Worm (Caenorhabditis elegans): Measurements from ENCODE around the gene oac-46.

oac-46 gene

DNA sequence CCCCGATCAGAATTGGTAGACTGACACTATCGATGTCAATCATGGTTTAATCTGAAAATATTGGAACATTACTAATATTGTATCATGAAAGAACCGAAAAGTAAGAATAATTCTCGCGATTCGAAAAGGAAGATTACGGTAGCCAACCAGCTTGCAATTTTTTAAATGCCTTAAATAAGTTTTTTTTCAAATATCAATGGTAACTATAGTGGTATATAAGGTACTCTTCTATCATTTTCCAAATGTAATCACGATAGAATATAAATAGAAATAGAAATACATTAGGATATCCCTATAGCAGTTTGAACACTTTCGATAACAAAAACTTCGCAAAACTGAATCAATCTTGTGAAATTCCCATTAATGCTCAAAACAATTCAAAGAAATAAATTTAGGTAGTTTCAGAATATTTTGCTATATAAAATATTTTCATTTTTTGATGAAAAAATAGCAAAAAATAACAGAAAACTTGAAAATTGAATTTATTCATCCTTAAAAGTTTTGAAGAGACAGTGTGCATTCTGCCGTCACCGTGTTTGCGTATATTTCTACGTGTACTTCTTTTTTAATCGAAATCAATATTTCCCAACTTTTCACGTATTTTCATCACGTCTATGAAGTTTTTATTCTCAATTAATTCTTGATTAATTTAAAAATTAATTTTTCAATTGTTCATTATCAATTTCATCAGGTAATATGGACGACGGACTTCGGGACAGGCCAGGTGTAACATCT lies 41.0 kb downstream of the oac-46 start, which contains the start of the genes F46C5.9 and rer-1 (continued):
- TF ChIP-seq madf-5 (GFP tag; IDR thresholded peaks at IDR 0.05): no peak
- TF ChIP-seq cey-2 (tag; optimal IDR thresholded peaks at IDR 0.05; ENCODE audit: borderline replicate concordance, insufficient read depth): no peak
- no peak for TF ChIP-seq php-3 (GFP tag; IDR thresholded peaks at IDR 0.05)
- TF ChIP-seq nhr-42 (GFP tag; IDR thresholded peaks at IDR 0.05): no peak
- TF ChIP-seq ceh-62 (tag; optimal IDR thresholded peaks at IDR 0.05): no peak
- TF ChIP-seq aha-1 (tag): peak; percentile 55
- TF ChIP-seq egl-43 (GFP tag; IDR thresholded peaks at IDR 0.05): no peak
- peak; percentile 32 for TF ChIP-seq rbr-2 (tag; optimal IDR thresholded peaks at IDR 0.05)
- TF ChIP-seq attf-4 (tag; optimal IDR thresholded peaks at IDR 0.05): no peak
- no peak for TF ChIP-seq lir-3 (tag; optimal IDR thresholded peaks at IDR 0.05)
- TF ChIP-seq F10B5.3 (tag; optimal IDR thresholded peaks at IDR 0.05): no peak
- TF ChIP-seq ceh-28 (tag; optimal IDR thresholded peaks at IDR 0.05): no peak
- no peak for TF ChIP-seq sdz-12 (GFP tag; optimal IDR thresholded peaks at IDR 0.05)
- TF ChIP-seq nhr-102 (tag; optimal IDR thresholded peaks at IDR 0.05): no peak
- peak in 1 of 2 experiments; percentile 7 for TF ChIP-seq hif-1 (tag; optimal IDR thresholded peaks at IDR 0.05)

- TF ChIP-seq aha-1 (tag) (peak; percentile 23), Y48G9A.11 (GFP tag; IDR thresholded peaks at IDR 0.05) (no peak), Y5F2A.4 (GFP tag; optimal IDR thresholded peaks at IDR 0.05) (no peak), pqm-1 (tag; optimal IDR thresholded peaks at IDR 0.05) (no peak)
Observed at ce11 chrII:8808482-8808881, 43.4 kb downstream of the oac-46 start, which contains the start of gene F07H5.10. TSS of gene F07H5.10 (minus strand) at chrII:8808582.

ce11 chrII:8806921-8807320 lies 45.0 kb downstream of the oac-46 start, which contains the start of gene pho-13:
TSS of gene pho-13 (minus strand) at chrII:8807021.
- TF ChIP-seq ZK337.2 (GFP tag; IDR thresholded peaks at IDR 0.05) (no peak), pqm-1 (tag; optimal IDR thresholded peaks at IDR 0.05) (peak; percentile 18)

- TF ChIP-seq unc-130 (GFP tag; optimal IDR thresholded peaks at IDR 0.05) (no peak), dmd-9 (GFP tag; IDR thresholded peaks at IDR 0.05) (no peak), fkh-10 (GFP tag; optimal IDR thresholded peaks at IDR 0.05) (no peak), egl-27 (tag; optimal IDR thresholded peaks at IDR 0.05) (no peak), dmd-8 (GFP tag; IDR thresholded peaks at IDR 0.05) (no peak), pqm-1 (tag; optimal IDR thresholded peaks at IDR 0.05) (no peak), ztf-11 (tag; optimal IDR thresholded peaks at IDR 0.05) (no peak)
Observed at ce11 chrII:8800830-8801229, 51.1 kb downstream of the oac-46 start, which contains the start of gene appg-2. TSS of gene appg-2 (plus strand) at chrII:8801130.

DNA sequence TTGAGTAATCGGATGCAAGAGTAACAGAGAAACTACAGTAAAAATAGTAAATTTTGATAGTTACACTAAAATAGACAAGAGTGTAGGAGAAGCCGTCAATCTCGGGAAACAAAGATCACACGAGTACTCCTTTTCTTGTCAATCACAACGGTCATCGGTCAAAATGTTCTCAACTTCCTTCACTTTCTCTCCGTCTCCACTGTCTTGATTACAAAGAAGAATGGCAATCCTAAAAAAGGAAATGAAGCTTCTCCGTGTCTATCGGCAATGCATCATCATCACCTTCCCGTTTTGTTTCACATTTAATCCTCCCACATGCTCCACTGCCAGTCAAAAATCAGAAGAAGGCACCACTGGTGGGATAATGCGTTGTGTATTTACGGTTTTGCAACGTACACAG lies 52.2 kb downstream of the oac-46 start:
- TF ChIP-seq hlh-30 (tag; optimal IDR thresholded peaks at IDR 0.05; ENCODE audit: insufficient read depth): no peak
- TF ChIP-seq pha-4 (GFP tag; IDR thresholded peaks at IDR 0.05): no peak
- no peak for TF ChIP-seq pha-4 (tag; optimal IDR thresholded peaks at IDR 0.05)
- no peak for TF ChIP-seq unc-130 (GFP tag; optimal IDR thresholded peaks at IDR 0.05)
- TF ChIP-seq set-16 (GFP tag; IDR thresholded peaks at IDR 0.05): no peak
- TF ChIP-seq dmd-6 (GFP tag; IDR thresholded peaks at IDR 0.05): peak; percentile 42
- TF ChIP-seq ceh-28 (tag; optimal IDR thresholded peaks at IDR 0.05): no peak
- TF ChIP-seq Y105C5A.15 (GFP tag; IDR thresholded peaks at IDR 0.05): no peak
- TF ChIP-seq nhr-76 (tag; optimal IDR thresholded peaks at IDR 0.05): no peak
- no peak for TF ChIP-seq ceh-82 (tag; optimal IDR thresholded peaks at IDR 0.05)

All from whole organism, L4 larva.